Fruit fly (Drosophila melanogaster) whole organism, embryonic: ENCODE measurements around the gene CG17572.
A peak's percentile ranks its signal among the peaks of the same experiment; 100 is the strongest.

Source experiments
- CG10979 ChIP-seq: fragments of 200-800 bp; sonication (Bioruptor generic); optimal IDR thresholded peaks from 2 replicates; lab custom pipeline; 2018; ENCODE audit warnings: missing biosample characterization, mild to moderate bottlenecking, missing genetic modification characterization, moderate library complexity
- CG11695 ChIP-seq: fragments of 200-800 bp; sonication (Bioruptor generic); IDR thresholded peaks from 3 replicates; pipeline ENCODE4 v1.3.6; 2022; ENCODE audit warnings: missing biosample characterization, missing genetic modification characterization
- CG12236 ChIP-seq: fragments of 200-800 bp; sonication (Bioruptor generic); optimal IDR thresholded peaks from 2 replicates; lab custom pipeline; 2016; ENCODE audit warnings: missing biosample characterization, missing genetic modification characterization
- CG15601 ChIP-seq: fragments of 200-800 bp; sonication (Bioruptor generic); optimal IDR thresholded peaks from 3 replicates; lab custom pipeline; 2019; ENCODE audit warnings: missing biosample characterization, mild to moderate bottlenecking, missing genetic modification characterization, moderate library complexity
- CG17186 ChIP-seq: fragments of 200-800 bp; sonication (Bioruptor generic); optimal IDR thresholded peaks from 3 replicates; lab custom pipeline; 2017; ENCODE audit warnings: missing biosample characterization, missing genetic modification reagents, missing genetic modification characterization
- CG2120 ChIP-seq: fragments of 200-800 bp; sonication (Bioruptor generic); optimal IDR thresholded peaks from 3 replicates; lab custom pipeline; 2016; ENCODE audit warnings: missing biosample characterization, missing genetic modification characterization
- CG2678 ChIP-seq: fragments of 200-800 bp; sonication (Bioruptor generic); optimal IDR thresholded peaks from 3 replicates; lab custom pipeline; 2019; ENCODE audit warnings: missing biosample characterization, mild to moderate bottlenecking, missing genetic modification characterization, moderate library complexity
- CG30403 ChIP-seq: fragments of 200-800 bp; sonication (Bioruptor generic); optimal IDR thresholded peaks from 3 replicates; lab custom pipeline; 2016; ENCODE audit warnings: missing biosample characterization, missing genetic modification characterization
- CG3281 ChIP-seq: fragments of 200-800 bp; sonication (Bioruptor generic); optimal IDR thresholded peaks from 3 replicates; lab custom pipeline; 2017; ENCODE audit warnings: missing biosample characterization, mild to moderate bottlenecking, missing genetic modification characterization
- CG3407 ChIP-seq: fragments of 200-800 bp; sonication (Bioruptor generic); optimal IDR thresholded peaks from 2 replicates; lab custom pipeline; 2018; ENCODE audit warnings: missing biosample characterization, mild to moderate bottlenecking, missing genetic modification characterization
- CG34376 ChIP-seq: fragments of 200-800 bp; sonication (Bioruptor generic); optimal IDR thresholded peaks from 2 replicates; lab custom pipeline; 2018; ENCODE audit warnings: missing biosample characterization, mild to moderate bottlenecking, missing genetic modification characterization
- CG3838 ChIP-seq: fragments of 200-800 bp; sonication (Bioruptor generic); optimal IDR thresholded peaks from 3 replicates; lab custom pipeline; 2016; ENCODE audit warnings: missing biosample characterization, missing genetic modification characterization
- CG4282 ChIP-seq: fragments of 200-800 bp; sonication (Bioruptor generic); optimal IDR thresholded peaks from 2 replicates; lab custom pipeline; 2016; ENCODE audit warnings: missing biosample characterization, missing genetic modification characterization
- CG6654 ChIP-seq: fragments of 200-800 bp; sonication (Bioruptor generic); optimal IDR thresholded peaks from 2 replicates; lab custom pipeline; 2017; ENCODE audit warnings: missing biosample characterization, mild to moderate bottlenecking, missing genetic modification characterization
- CG7556 ChIP-seq: fragments of 200-800 bp; sonication (Bioruptor generic); optimal IDR thresholded peaks from 2 replicates; lab custom pipeline; 2017; ENCODE audit warnings: missing biosample characterization, mild to moderate bottlenecking, missing genetic modification characterization
- Dfd ChIP-seq, 2 experiments: fragments of >200 bp; optimal IDR thresholded peaks; 2 replicates each; lab custom pipeline; 2017; ENCODE audit warnings: missing biosample characterization in 2 of 2, missing genetic modification characterization in 2 of 2
- Dip3 ChIP-seq: fragments of 200-800 bp; sonication (Bioruptor generic); optimal IDR thresholded peaks from 3 replicates; lab custom pipeline; 2016; ENCODE audit warnings: missing biosample characterization, missing genetic modification characterization
- Meics ChIP-seq: fragments of 200-800 bp; sonication (Bioruptor generic); optimal IDR thresholded peaks from 2 replicates; lab custom pipeline; 2017; ENCODE audit warnings: missing biosample characterization, mild to moderate bottlenecking, missing genetic modification characterization
- Mrtf ChIP-seq: fragments of 200-800 bp; sonication (Bioruptor generic); IDR thresholded peaks from 3 replicates; pipeline ENCODE4 v1.3.6; 2022; ENCODE audit warnings: missing biosample characterization, missing genetic modification characterization
- NK7.1 ChIP-seq: fragments of 200-800 bp; sonication (Bioruptor generic); optimal IDR thresholded peaks from 3 replicates; lab custom pipeline; 2016; ENCODE audit warnings: missing biosample characterization, missing genetic modification characterization
- Nf-YB ChIP-seq: fragments of 200-800 bp; sonication (Bioruptor generic); optimal IDR thresholded peaks from 3 replicates; lab custom pipeline; 2019; ENCODE audit warnings: missing biosample characterization, mild to moderate bottlenecking, missing genetic modification characterization, moderate library complexity
- Sox100B ChIP-seq: fragments of 200-800 bp; sonication (Bioruptor generic); optimal IDR thresholded peaks from 3 replicates; lab custom pipeline; 2018; ENCODE audit warnings: missing biosample characterization, mild to moderate bottlenecking, missing genetic modification characterization
- Sox102F ChIP-seq: fragments of 200-800 bp; sonication (Bioruptor generic); optimal IDR thresholded peaks from 2 replicates; lab custom pipeline; 2018; ENCODE audit warnings: missing biosample characterization, mild to moderate bottlenecking, missing genetic modification characterization, moderate library complexity
- Ssrp ChIP-seq: fragments of 200-800 bp; sonication (Bioruptor generic); optimal IDR thresholded peaks from 2 replicates; lab custom pipeline; 2018; ENCODE audit warnings: missing biosample characterization, mild to moderate bottlenecking, missing genetic modification characterization, moderate library complexity
- Stat92E ChIP-seq, 3 experiments: fragments of >200 bp in 2 of 3; fragments of 200-800 bp in 1 of 3; sonication (Bioruptor generic) in 1 of 3; optimal IDR thresholded peaks; 2 replicates each; lab custom pipeline; 2017 to 2019; ENCODE audit warnings: missing biosample characterization in 3 of 3, missing genetic modification characterization in 3 of 3, mild to moderate bottlenecking in 1 of 3, moderate library complexity in 1 of 3
- ap ChIP-seq: fragments of 200-800 bp; sonication (Bioruptor generic); IDR thresholded peaks from 2 replicates; pipeline ENCODE4 v1.3.6; 2022; ENCODE audit warnings: missing biosample characterization, missing genetic modification characterization
- caup ChIP-seq: fragments of 200-800 bp; sonication (Bioruptor generic); optimal IDR thresholded peaks from 3 replicates; lab custom pipeline; 2017; ENCODE audit warnings: missing biosample characterization, mild to moderate bottlenecking, missing genetic modification characterization, moderate library complexity; ENCODE audit not compliant: severe bottlenecking
- chif ChIP-seq, 2 experiments: fragments of 200-800 bp; sonication (Bioruptor generic); optimal IDR thresholded peaks; 3 replicates each; lab custom pipeline; 2016; ENCODE audit warnings: missing biosample characterization in 2 of 2, missing genetic modification characterization in 2 of 2
- dati ChIP-seq: fragments of 200-800 bp; sonication (Bioruptor generic); IDR thresholded peaks from 2 replicates; pipeline ENCODE4 v1.3.6; 2022; ENCODE audit warnings: missing biosample characterization, missing genetic modification characterization
- ems ChIP-seq: fragments of 200-800 bp; sonication (Bioruptor generic); optimal IDR thresholded peaks from 3 replicates; lab custom pipeline; 2016; ENCODE audit warnings: missing biosample characterization, missing genetic modification characterization
- eve ChIP-seq, 2 experiments: fragments of >200 bp; optimal IDR thresholded peaks; 2 replicates each; lab custom pipeline; 2017; ENCODE audit warnings: missing biosample characterization in 2 of 2, missing genetic modification characterization in 2 of 2
- fd3F ChIP-seq: fragments of 200-800 bp; sonication (Bioruptor generic); optimal IDR thresholded peaks from 2 replicates; lab custom pipeline; 2018; ENCODE audit warnings: missing biosample characterization, mild to moderate bottlenecking, missing genetic modification characterization, moderate library complexity
- fd96Cb ChIP-seq: fragments of 200-800 bp; sonication (Bioruptor generic); optimal IDR thresholded peaks from 2 replicates; lab custom pipeline; 2018; ENCODE audit warnings: missing biosample characterization, mild to moderate bottlenecking, missing genetic modification characterization, moderate library complexity
- gce ChIP-seq: fragments of 200-800 bp; sonication (Bioruptor generic); IDR thresholded peaks from 3 replicates; pipeline ENCODE4 v1.3.6; 2022; ENCODE audit warnings: missing biosample characterization, missing genetic modification characterization
- h ChIP-seq: fragments of >200 bp; optimal IDR thresholded peaks from 2 replicates; lab custom pipeline; 2017
- ham ChIP-seq: fragments of 200-800 bp; sonication (Bioruptor generic); IDR thresholded peaks from 2 replicates; pipeline ENCODE4 v1.3.6; 2022; ENCODE audit warnings: missing biosample characterization, missing genetic modification characterization
- hkb ChIP-seq, 2 experiments: fragments of 200-800 bp in 1 of 2; fragments of >200 bp in 1 of 2; sonication (Bioruptor generic) in 1 of 2; IDR thresholded peaks in 1 of 2; optimal IDR thresholded peaks in 1 of 2; 2 replicates each; pipeline versions ENCODE4 v1.3.6 to Lab custom; 2017 to 2022; ENCODE audit warnings: missing biosample characterization in 1 of 2, missing genetic modification characterization in 1 of 2
- ind ChIP-seq: fragments of 200-800 bp; sonication (Bioruptor generic); optimal IDR thresholded peaks from 3 replicates; lab custom pipeline; 2016; ENCODE audit warnings: missing biosample characterization, missing genetic modification characterization
- jigr1 ChIP-seq: fragments of 200-800 bp; sonication (Bioruptor generic); IDR thresholded peaks from 3 replicates; pipeline ENCODE4 v1.3.6; 2022; ENCODE audit warnings: missing biosample characterization, missing genetic modification characterization
- jumu ChIP-seq: fragments of 200-800 bp; sonication (Bioruptor generic); optimal IDR thresholded peaks from 3 replicates; lab custom pipeline; 2016; ENCODE audit warnings: missing biosample characterization, missing genetic modification characterization
- ken ChIP-seq: fragments of 200-800 bp; sonication (Bioruptor generic); IDR thresholded peaks from 3 replicates; pipeline ENCODE4 v1.3.6; 2022; ENCODE audit warnings: missing biosample characterization, missing genetic modification characterization
- nau ChIP-seq: fragments of 200-800 bp; sonication (Bioruptor generic); optimal IDR thresholded peaks from 3 replicates; lab custom pipeline; 2017; ENCODE audit warnings: missing biosample characterization, mild to moderate bottlenecking, missing genetic modification characterization, missing genetic modification reagents
- otp ChIP-seq: fragments of 200-800 bp; sonication (Bioruptor generic); IDR thresholded peaks from 3 replicates; pipeline ENCODE4, ENCODE4 v1.3.6; 2022; ENCODE audit warnings: missing biosample characterization, missing genetic modification characterization
- pros ChIP-seq: fragments of 200-800 bp; sonication (Bioruptor generic); optimal IDR thresholded peaks from 3 replicates; lab custom pipeline; 2019; ENCODE audit warnings: missing biosample characterization, mild to moderate bottlenecking, missing genetic modification characterization, moderate library complexity
- schlank ChIP-seq: fragments of 200-800 bp; sonication (Bioruptor generic); optimal IDR thresholded peaks from 2 replicates; lab custom pipeline; 2018; ENCODE audit warnings: missing biosample characterization, mild to moderate bottlenecking, missing genetic modification characterization
- sna ChIP-seq: fragments of 200-800 bp; sonication (Bioruptor generic); IDR thresholded peaks from 2 replicates; pipeline ENCODE4 v1.3.6; 2022; ENCODE audit warnings: missing biosample characterization, missing genetic modification characterization; ENCODE audit not compliant: partially characterized antibody
- twi ChIP-seq: fragments of 200-800 bp; optimal IDR thresholded peaks from 2 replicates; lab custom pipeline; 2019; ENCODE audit warnings: missing biosample characterization, mild to moderate bottlenecking, missing genetic modification characterization, moderate library complexity

The CG17572 gene

DNA sequence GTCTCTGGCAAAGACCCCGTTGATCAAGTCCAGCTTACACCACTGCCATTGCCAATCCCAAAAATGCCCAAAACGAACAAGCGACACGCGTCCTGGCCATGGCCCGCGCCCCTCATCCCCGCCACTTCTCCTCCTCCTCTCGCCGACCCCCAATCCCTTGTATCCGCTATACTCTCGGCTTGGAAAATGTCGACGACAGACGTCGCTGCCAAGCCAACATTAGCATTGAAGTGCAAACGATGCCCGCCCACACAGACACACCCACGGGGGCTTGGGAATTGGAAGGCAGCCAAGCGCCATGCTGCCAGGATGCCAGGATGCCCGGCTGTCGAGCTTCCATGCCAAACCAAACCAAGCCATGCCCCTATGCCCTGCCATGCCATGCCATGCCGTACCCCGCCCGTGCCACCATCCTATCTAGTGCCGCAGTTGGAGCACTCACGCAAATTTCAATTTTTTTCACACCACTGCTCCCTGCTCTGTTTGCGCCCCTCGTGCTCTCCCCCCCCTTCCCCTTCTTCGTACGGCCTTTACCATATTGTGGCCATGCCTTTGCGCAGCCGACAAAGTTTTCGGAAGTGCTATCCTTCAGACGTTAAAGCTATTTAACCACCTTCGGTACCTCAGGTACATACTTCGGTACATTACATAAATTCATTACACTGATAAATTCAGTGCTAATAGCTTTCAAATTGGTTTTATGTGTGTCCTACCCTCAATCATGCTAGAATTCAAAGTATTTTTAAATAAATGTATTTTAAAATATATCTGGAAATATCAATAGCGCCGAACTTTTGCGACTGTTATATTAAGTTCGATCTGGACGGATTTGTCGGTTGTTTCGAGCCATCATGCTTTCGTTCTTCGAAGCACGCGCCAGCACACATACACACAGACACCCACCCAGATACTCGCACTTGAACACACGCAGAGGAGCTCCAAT, 52.4 kb downstream of the CG17572 start (continued):
- no peak for TF ChIP-seq sna
- TF ChIP-seq jumu (GFP tag; lab: Kevin White, UChicago), result peak; percentile 37
- TF ChIP-seq CG17186, result no peak
- no peak for TF ChIP-seq Dip3
- peak; percentile 75 for TF ChIP-seq CG10979 (tag; lab: Kevin White, UChicago)
- TF ChIP-seq hkb (optimal IDR thresholded peaks at IDR 0.05; lab: Kevin White, UChicago), result no peak
- peak; percentile 70 for TF ChIP-seq hkb (GFP tag; IDR thresholded peaks at IDR 0.05; lab: Robert Waterston, UW)
- peak; percentile 83 for TF ChIP-seq Meics (GFP tag; lab: Kevin White, UChicago)
- peak; percentile 93 for TF ChIP-seq CG7556 (GFP tag; lab: Kevin White, UChicago)
- TF ChIP-seq pros (GFP tag; lab: Kevin White, UChicago), result no peak
- TF ChIP-seq ems (GFP tag; lab: Kevin White, UChicago), result peak; percentile 43
- peak; percentile 57 for TF ChIP-seq ind (GFP tag; lab: Kevin White, UChicago)
- TF ChIP-seq Ssrp (tag; lab: Kevin White, UChicago), result peak; percentile 77
- peak; percentile 90 for TF ChIP-seq CG2678 (tag; lab: Kevin White, UChicago)
- TF ChIP-seq schlank, result peak; percentile 31
- peak; percentile 38 for TF ChIP-seq CG6654 (GFP tag; lab: Kevin White, UChicago)
- TF ChIP-seq Nf-YB (GFP tag; lab: Kevin White, UChicago), result peak; percentile 58
- peak; percentile 58 for TF ChIP-seq CG3407 (GFP tag; lab: Kevin White, UChicago)
- peak; percentile 73 for TF ChIP-seq CG3281 (GFP tag; lab: Kevin White, UChicago)
- peak; percentile 80 for TF ChIP-seq CG34376
- peak; percentile 73 for TF ChIP-seq fd96Cb (tag; lab: Kevin White, UChicago)
- no peak for TF ChIP-seq h (lab: Kevin White, UChicago)
- peak; percentile 79 for TF ChIP-seq CG11695 (GFP tag; lab: Robert Waterston, UW)
- TF ChIP-seq CG2120, result peak; percentile 76
- peak; percentile 74 for TF ChIP-seq caup (GFP tag; lab: Kevin White, UChicago)
- TF ChIP-seq eve (GFP tag; optimal IDR thresholded peaks at IDR 0.05; lab: Kevin White, UChicago), result no peak
- no peak for TF ChIP-seq jigr1
- TF ChIP-seq Dfd (GFP tag; optimal IDR thresholded peaks at IDR 0.05; lab: Kevin White, UChicago), result no peak
- TF ChIP-seq Sox100B (GFP tag; lab: Kevin White, UChicago), result peak; percentile 86
- TF ChIP-seq CG3838 (GFP tag; lab: Kevin White, UChicago), result no peak
- no peak for TF ChIP-seq CG4282 (GFP tag; lab: Kevin White, UChicago)
- peak; percentile 67 for TF ChIP-seq nau (GFP tag; lab: Kevin White, UChicago)
- peak; percentile 84 for TF ChIP-seq CG15601
- no peak for TF ChIP-seq CG12236
- 0 out of 3 replicates have a peak, but pooled peaks have one; percentile 24 for TF ChIP-seq otp
- no peak for TF ChIP-seq ham (GFP tag; lab: Robert Waterston, UW)
- TF ChIP-seq chif (GFP tag; optimal IDR thresholded peaks at IDR 0.05; lab: Kevin White, UChicago), result peak; percentile 1 to 50
- TF ChIP-seq ken, result peak; percentile 68; the same call in 1 of the 3 replicates
- TF ChIP-seq Mrtf (GFP tag; lab: Robert Waterston, UW), result 0 out of 3 replicates have a peak, but pooled peaks have one; percentile 26
- no peak for TF ChIP-seq NK7.1 (GFP tag; lab: Kevin White, UChicago)
- peak; percentile 80 for TF ChIP-seq twi (tag; lab: Kevin White, UChicago)
- TF ChIP-seq ap, result peak; percentile 38; the same call in 1 of the 2 replicates
- TF ChIP-seq Stat92E (GFP tag; optimal IDR thresholded peaks at IDR 0.05; lab: Kevin White, UChicago), result peak in 1 of 3 experiments; percentile 19
- TF ChIP-seq CG30403 (GFP tag; lab: Kevin White, UChicago), result peak; percentile 80
- TF ChIP-seq gce (GFP tag; lab: Robert Waterston, UW), result peak; percentile 59; the same call in 1 of the 3 replicates
- peak; percentile 80 for TF ChIP-seq fd3F
- TF ChIP-seq dati (GFP tag; lab: Robert Waterston, UW), result no peak
- peak; percentile 84 for TF ChIP-seq Sox102F (GFP tag; lab: Kevin White, UChicago)
